Fruit fly (Drosophila melanogaster) whole organism: ENCODE results near the gene Art1.

Experiments
- CG8478 ChIP-seq: fragments of >200 bp; optimal IDR thresholded peaks from 2 replicates; lab custom pipeline; 2018; ENCODE audit warnings: inconsistent platforms
- pan ChIP-seq: fragments of >200 bp; optimal IDR thresholded peaks from 2 replicates; lab custom pipeline; 2017
- usp ChIP-seq: fragments of >200 bp; optimal IDR thresholded peaks from 2 replicates; lab custom pipeline; 2017; ENCODE audit warnings: missing biosample characterization, missing genetic modification characterization, mixed read lengths

- no peak for TF ChIP-seq CG8478 (lab: Kevin White, UChicago)
- no peak for TF ChIP-seq usp
- TF ChIP-seq pan (lab: Kevin White, UChicago): no peak
Observed at dm6 chr3R:10759348-10759847, 28.6 kb downstream of the Art1 start, which contains the start of gene CG31272.
